Fruit fly (Drosophila melanogaster) whole organism, larva: ENCODE data around the gene CG32428.

Experiments used
- noc ChIP-seq: fragments of 200-800 bp; sonication (Bioruptor generic); optimal IDR thresholded peaks from 3 replicates; lab custom pipeline; 2019; ENCODE audit warnings: missing biosample characterization, mild to moderate bottlenecking, missing genetic modification characterization, moderate library complexity

Gene CG32428

DNA sequence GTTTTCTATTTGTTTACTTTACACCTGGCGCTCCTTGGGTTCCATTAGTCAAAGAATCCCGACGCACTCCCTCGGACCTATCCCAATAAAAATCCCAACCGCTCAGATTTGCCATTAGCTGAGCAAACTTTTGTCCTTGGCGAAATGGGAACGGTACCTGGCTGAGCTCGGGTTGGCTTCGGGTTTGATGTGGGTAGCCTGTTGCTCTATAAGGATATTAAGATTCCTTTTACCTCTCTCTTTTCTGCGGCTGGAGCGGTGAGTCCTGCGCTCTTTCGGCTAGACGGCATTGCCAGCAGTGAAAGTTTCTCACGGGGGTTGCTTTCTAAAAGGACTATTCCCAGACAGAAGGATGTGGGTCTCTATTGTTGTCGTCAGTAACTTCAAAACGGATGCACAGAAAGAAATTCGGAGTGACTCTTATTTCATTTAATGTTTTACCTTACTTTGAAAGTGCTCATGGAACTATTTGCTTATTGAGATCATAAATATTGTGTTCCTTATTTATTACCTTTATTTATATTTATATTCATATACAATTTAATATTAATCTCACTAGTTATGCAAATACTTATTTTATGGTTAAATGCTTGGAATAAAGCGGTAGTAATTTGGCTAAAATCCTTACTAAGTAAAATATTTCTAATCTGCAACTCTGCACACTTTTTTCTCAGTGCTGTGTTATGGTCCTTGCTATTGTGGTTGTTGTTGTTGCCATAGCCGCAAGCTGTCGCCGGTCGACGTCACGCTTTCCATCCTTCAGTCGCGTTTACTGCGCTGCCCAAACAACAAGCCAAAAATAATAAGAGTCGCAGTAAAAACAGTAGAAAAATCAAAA lies 31.7 kb downstream of the CG32428 start, which contains the start of gene CG5910:
TSS of gene CG5910 (plus strand) at position 788 of the 838 bp plus-strand sequence.
- TF ChIP-seq noc (tag; lab: Kevin White, UChicago) = peak; percentile 51

DNA sequence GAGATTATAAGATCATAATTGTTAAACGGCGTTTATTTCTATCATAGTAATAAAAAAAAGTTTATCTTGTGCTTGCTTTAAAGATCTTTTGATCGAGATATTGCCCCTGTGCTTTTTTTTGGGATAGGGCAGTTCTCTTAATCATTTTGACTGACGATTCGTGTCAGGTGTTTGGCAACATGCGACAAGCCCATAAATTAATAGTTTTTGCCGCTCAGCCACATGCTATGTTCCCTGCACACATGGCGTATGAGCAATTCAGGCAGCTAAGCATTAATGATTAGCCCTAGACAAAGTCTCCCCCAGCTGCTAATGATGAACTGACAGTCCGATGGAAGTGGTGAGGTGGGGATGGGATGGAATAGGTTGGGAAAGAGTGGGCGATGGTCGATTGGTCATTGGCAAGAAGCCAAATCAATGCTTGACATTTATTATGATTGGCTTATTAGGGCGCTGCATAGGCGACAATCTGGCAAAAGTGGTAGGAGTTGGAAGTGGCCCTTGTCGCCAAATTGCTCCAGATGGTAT lies 32.6 kb downstream of the CG32428 start:
- TF ChIP-seq noc (tag; lab: Kevin White, UChicago) = no peak

DNA sequence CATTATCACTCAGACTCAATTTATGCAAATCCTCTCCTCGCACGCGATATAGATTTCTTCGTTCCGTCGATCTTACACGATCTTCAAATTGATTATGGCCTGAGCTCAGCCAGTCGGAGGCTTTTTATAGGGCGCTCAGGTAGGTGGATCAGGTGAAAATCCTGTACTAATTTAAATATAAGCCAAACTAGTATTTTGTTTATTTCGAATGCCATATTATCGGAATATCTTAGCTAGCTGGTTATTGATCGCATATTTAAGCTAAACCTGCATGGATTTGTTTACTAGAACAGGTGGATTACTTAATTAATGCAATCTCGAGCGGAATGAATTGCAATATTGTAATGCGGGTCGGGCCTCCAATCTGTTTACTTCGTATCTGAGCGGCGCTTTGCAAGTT lies 33.8 kb downstream of the CG32428 start, which contains the start of gene Hpd:
TSS of gene Hpd (minus strand) at position 101 of the 400 bp plus-strand sequence.
- TF ChIP-seq noc (tag; lab: Kevin White, UChicago) = no peak

DNA sequence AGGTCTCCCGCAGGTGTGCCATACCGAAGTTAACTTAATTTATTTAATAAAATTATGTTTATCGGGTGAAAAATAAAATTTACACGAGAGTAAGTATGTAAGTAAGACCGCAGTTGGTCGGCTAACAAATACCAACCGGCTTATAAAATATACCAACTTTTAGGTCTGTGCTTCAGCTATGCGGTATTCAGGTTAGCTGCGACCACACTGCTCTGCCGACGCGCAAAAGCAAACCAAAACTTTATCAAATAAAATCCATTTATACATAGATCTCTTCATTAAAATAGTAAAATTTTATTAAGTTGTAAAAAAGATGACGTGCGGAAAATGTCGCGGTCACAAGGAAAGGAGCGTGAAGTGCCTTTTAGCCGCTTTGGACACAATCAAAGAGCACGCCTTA lies 37.5 kb downstream of the CG32428 start, which contains the start of the genes mRpL15 and CtIP:
TSS of gene mRpL15 (minus strand) at position 141 of the 400 bp plus-strand sequence.
TSS of gene CtIP (plus strand) at position 182 of the 400 bp plus-strand sequence.
- TF ChIP-seq noc (tag; lab: Kevin White, UChicago) = no peak

DNA sequence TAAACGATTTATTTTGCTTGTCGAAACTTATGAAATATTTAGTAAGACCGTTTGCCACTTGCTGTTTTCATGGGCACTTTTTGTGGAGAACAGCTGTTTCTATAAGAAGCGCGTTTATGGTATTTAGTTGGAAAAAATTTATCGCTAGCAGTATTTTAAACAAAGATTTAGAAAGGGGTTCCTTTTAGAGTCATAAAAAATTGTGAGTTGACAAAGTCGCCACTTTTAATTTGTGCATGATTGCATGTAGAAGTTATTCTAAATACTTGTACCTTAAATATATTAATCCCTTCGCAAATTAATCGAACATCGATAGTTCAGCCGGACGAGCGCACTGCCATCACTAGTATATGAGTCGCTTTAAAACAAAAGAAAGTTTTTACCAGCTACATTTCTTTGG lies 41.2 kb downstream of the CG32428 start, which contains the start of the genes Las and Psn:
TSS of gene Las (minus strand) at position 65 of the 400 bp plus-strand sequence.
TSS of gene Psn (plus strand) at position 172 of the 400 bp plus-strand sequence.
- TF ChIP-seq noc (tag; lab: Kevin White, UChicago) = no peak

DNA sequence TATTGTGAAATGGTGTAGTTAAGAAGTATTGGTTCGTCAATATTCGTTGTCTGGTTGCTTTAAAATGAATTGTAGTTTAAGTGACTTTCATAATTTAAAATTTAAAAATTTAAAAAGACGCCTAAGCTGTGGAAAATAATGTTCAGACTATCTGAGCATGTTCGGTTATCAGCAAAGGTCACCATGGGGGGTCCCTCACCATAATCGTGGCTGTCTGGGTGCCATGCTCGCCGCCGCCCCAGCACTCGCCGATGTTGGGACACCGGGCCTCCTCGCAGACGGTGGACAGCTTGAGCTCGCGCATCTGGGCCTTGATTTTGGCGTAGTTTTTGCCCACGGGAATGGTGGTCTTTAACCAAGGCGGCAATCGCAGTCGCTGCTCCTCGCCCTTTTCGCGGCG lies 41.9 kb downstream of the CG32428 start:
- TF ChIP-seq noc (tag; lab: Kevin White, UChicago) = no peak

DNA sequence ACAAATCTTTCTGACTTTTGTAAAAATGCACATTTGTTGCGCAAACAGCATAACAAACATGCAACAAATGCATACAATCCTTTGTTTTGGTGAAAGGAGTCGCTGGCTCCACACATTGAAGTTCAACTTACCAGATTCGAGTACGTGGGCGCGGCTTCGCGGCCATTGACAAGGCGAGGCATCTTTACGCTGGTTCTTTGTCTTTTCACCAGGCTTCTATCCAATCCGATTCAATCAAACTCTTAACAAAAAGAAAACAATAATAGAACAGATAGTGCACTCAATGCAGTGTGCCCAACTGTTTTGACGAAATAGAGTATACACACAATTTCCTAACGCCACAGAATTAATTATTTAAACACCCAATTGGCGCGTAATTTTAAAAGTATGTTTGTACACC lies 43.3 kb downstream of the CG32428 start, which contains the start of gene CG5262:
TSS of gene CG5262 (minus strand) at position 294 of the 400 bp plus-strand sequence.
- TF ChIP-seq noc (tag; lab: Kevin White, UChicago) = no peak

DNA sequence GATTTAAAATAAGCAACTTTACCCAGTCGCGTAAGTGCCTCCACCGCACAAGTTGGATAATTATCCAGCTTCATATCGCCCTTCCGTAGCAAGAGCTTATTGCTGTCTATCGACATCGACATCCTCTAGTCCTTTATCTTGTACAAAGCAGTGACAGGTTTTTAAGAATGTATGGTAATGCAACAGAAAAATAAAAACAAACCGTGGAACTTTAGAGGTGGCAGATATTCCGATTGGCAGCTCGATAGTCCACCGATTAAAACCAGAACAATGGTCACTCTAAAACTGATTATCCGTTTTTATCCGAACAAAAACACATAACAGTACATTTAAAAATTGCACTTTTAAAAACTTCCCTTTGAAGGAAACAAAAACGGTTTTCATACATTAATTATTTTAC lies 46.1 kb downstream of the CG32428 start, which contains the start of gene CG5274:
TSS of gene CG5274 (minus strand) at position 218 of the 400 bp plus-strand sequence.
- TF ChIP-seq noc (tag; lab: Kevin White, UChicago) = no peak

DNA sequence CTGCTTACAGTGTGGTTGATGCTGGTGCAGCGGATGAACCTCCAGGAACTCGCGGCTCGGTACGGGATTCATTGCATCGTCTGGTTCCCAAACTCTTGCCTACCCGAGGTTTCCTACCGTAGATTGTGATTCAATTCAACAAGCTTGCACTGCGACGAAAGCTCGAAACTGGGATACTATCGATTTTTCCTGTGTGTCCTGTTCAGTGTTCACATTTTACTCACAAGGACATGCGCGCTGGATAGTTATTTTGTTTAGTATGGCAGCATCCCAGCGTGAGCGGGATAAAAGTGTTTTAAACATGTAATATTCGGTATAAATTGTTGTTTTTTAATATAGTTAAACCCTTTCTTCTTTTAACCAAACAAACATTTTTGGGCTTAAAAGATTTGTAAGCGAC lies 47.6 kb downstream of the CG32428 start, which contains the start of gene CG5282:
TSS of gene CG5282 (minus strand) at position 184 of the 400 bp plus-strand sequence.
- no peak for TF ChIP-seq noc (tag; lab: Kevin White, UChicago)
